Worm (Caenorhabditis elegans): Measurements from ENCODE around the gene rib-2.

DNA sequence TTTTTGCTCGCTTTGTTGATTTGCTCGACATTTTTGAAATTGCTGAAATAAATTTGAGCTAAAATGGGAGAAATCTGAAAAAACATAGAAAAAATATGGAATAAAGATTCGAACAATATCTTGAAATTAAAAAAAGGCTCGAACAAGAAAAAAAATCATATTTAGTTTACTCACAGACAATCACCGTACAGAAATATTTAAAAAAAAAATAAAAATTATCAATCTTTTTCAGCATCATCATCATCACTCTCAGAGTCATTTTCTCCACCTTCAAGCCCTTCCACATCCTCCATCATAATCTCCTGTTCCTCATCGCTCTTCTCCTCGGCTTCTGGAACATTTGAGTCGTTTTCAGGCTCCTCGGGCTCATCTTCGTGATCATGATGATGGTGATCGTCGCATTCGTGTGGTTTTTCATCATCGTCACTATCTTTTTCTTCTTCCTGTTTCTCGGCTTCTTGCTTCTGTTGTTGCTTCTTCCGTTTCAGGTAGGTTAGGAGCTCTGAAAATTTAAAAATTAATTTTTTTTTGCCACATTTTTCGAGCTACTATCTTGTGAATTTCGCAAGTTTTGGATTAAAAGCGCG lies 13.0 kb downstream of the rib-2 start, which contains the start of gene hpl-2:
- TF ChIP-seq lag-1 (GFP tag; IDR thresholded peaks at IDR 0.05) (no peak), nhr-120 (GFP tag; IDR thresholded peaks at IDR 0.05) (no peak), let-526 (GFP tag; IDR thresholded peaks at IDR 0.05) (no peak), pbrm-1 (GFP tag; IDR thresholded peaks at IDR 0.05) (no peak), unc-62 (GFP tag; optimal IDR thresholded peaks at IDR 0.05) (no peak), hrde-1 (tag; optimal IDR thresholded peaks at IDR 0.05; ENCODE audit: borderline replicate concordance) (no peak), gei-17 (GFP tag; optimal IDR thresholded peaks at IDR 0.05) (no peak), ztf-6 (GFP tag; IDR thresholded peaks at IDR 0.05) (no peak), T07F8.4 (tag; optimal IDR thresholded peaks at IDR 0.05) (no peak)

Data from whole organism, young adult.